Fruit fly (Drosophila melanogaster) whole organism, embryonic: ENCODE data around the gene holn1.

Experiments
- ATbp ChIP-seq: fragments of 200-800 bp; sonication (Bioruptor generic); optimal IDR thresholded peaks from 2 replicates; lab custom pipeline; 2017; ENCODE audit warnings: missing biosample characterization, mild to moderate bottlenecking, missing genetic modification characterization, missing genetic modification reagents
- Awh ChIP-seq: fragments of 200-800 bp; sonication (Bioruptor generic); IDR thresholded peaks from 2 replicates; pipeline ENCODE4, ENCODE4 v1.3.6; 2022; ENCODE audit warnings: missing biosample characterization, missing genetic modification characterization
- Bteb2 ChIP-seq: fragments of 200-800 bp; sonication (Bioruptor generic); optimal IDR thresholded peaks from 2 replicates; lab custom pipeline; 2016; ENCODE audit warnings: missing biosample characterization, missing genetic modification characterization
- CG10147 ChIP-seq: fragments of 200-800 bp; sonication (Bioruptor generic); optimal IDR thresholded peaks from 2 replicates; lab custom pipeline; 2019; ENCODE audit warnings: missing biosample characterization, mild to moderate bottlenecking, missing genetic modification characterization, moderate library complexity
- CG10431 ChIP-seq: fragments of 200-800 bp; sonication (Bioruptor generic); optimal IDR thresholded peaks from 3 replicates; lab custom pipeline; 2018; ENCODE audit warnings: missing biosample characterization, mild to moderate bottlenecking, missing genetic modification characterization
- CG11247 ChIP-seq: fragments of 200-800 bp; sonication (Bioruptor generic); IDR thresholded peaks from 2 replicates; pipeline ENCODE4 v1.3.6; 2022; ENCODE audit warnings: missing biosample characterization, missing genetic modification characterization
- CG11456 ChIP-seq: fragments of 200-800 bp; sonication (Bioruptor generic); IDR thresholded peaks from 3 replicates; pipeline ENCODE4 v1.3.6; 2022; ENCODE audit warnings: missing biosample characterization, missing genetic modification characterization
- CG12071 ChIP-seq: fragments of 200-800 bp; sonication (Bioruptor generic); optimal IDR thresholded peaks from 3 replicates; lab custom pipeline; 2018; ENCODE audit warnings: missing biosample characterization, mild to moderate bottlenecking, missing genetic modification characterization
- CG13424 ChIP-seq: fragments of 200-800 bp; sonication (Bioruptor generic); optimal IDR thresholded peaks from 2 replicates; lab custom pipeline; 2019; ENCODE audit warnings: missing biosample characterization, mild to moderate bottlenecking, missing genetic modification characterization, moderate library complexity
- CG14860 ChIP-seq: fragments of 200-800 bp; sonication (Bioruptor generic); IDR thresholded peaks from 3 replicates; pipeline ENCODE4 v1.3.6; 2022; ENCODE audit warnings: missing biosample characterization, missing genetic modification characterization; ENCODE audit not compliant: partially characterized antibody
- CG15269 ChIP-seq: fragments of 200-800 bp; sonication (Bioruptor generic); optimal IDR thresholded peaks from 2 replicates; lab custom pipeline; 2018; ENCODE audit warnings: missing biosample characterization, mild to moderate bottlenecking, missing genetic modification characterization, moderate library complexity
- CG15514 ChIP-seq: fragments of 200-800 bp; sonication (Bioruptor generic); optimal IDR thresholded peaks from 3 replicates; lab custom pipeline; 2017; ENCODE audit warnings: missing biosample characterization, missing genetic modification characterization, mild to moderate bottlenecking, moderate library complexity, missing genetic modification reagents
- CG15696 ChIP-seq: fragments of 200-800 bp; sonication (Bioruptor generic); optimal IDR thresholded peaks from 2 replicates; lab custom pipeline; 2019; ENCODE audit warnings: missing biosample characterization, mild to moderate bottlenecking, missing genetic modification characterization, moderate library complexity
- CG1603 ChIP-seq: fragments of 200-800 bp; sonication (Bioruptor generic); optimal IDR thresholded peaks from 2 replicates; lab custom pipeline; 2019; ENCODE audit warnings: missing biosample characterization, mild to moderate bottlenecking, missing genetic modification characterization, moderate library complexity
- CG16813 ChIP-seq: fragments of 200-800 bp; sonication (Bioruptor generic); IDR thresholded peaks from 3 replicates; pipeline ENCODE4 v1.3.6; 2022; ENCODE audit warnings: missing biosample characterization, missing genetic modification characterization; ENCODE audit not compliant: partially characterized antibody
- CG2116 ChIP-seq: fragments of 200-800 bp; sonication (Bioruptor generic); optimal IDR thresholded peaks from 3 replicates; lab custom pipeline; 2018; ENCODE audit warnings: missing biosample characterization, mild to moderate bottlenecking, missing genetic modification characterization
- CG3847 ChIP-seq: fragments of 200-800 bp; sonication (Bioruptor generic); IDR thresholded peaks from 2 replicates; pipeline ENCODE4 v1.3.6; 2022; ENCODE audit warnings: missing biosample characterization, missing genetic modification characterization
- CG4282 ChIP-seq: fragments of 200-800 bp; sonication (Bioruptor generic); optimal IDR thresholded peaks from 2 replicates; lab custom pipeline; 2016; ENCODE audit warnings: missing biosample characterization, missing genetic modification characterization
- CG5245 ChIP-seq: fragments of 200-800 bp; sonication (Bioruptor generic); optimal IDR thresholded peaks from 3 replicates; lab custom pipeline; 2016; ENCODE audit warnings: missing biosample characterization, missing genetic modification characterization
- CG6254 ChIP-seq: fragments of 200-800 bp; sonication (Bioruptor generic); optimal IDR thresholded peaks from 3 replicates; lab custom pipeline; 2017; ENCODE audit warnings: mild to moderate bottlenecking, missing biosample characterization, missing genetic modification reagents, missing genetic modification characterization
- CG7271 ChIP-seq: fragments of 200-800 bp; sonication (Bioruptor generic); optimal IDR thresholded peaks from 2 replicates; lab custom pipeline; 2018; ENCODE audit warnings: missing biosample characterization, mild to moderate bottlenecking, missing genetic modification characterization, moderate library complexity
- CG8388 ChIP-seq: fragments of 200-800 bp; sonication (Bioruptor generic); optimal IDR thresholded peaks from 2 replicates; lab custom pipeline; 2019; ENCODE audit warnings: missing biosample characterization, mild to moderate bottlenecking, missing genetic modification characterization, moderate library complexity
- Ets97D ChIP-seq: fragments of 200-800 bp; sonication (Bioruptor generic); optimal IDR thresholded peaks from 3 replicates; lab custom pipeline; 2016; ENCODE audit warnings: missing biosample characterization, missing genetic modification characterization
- Mrtf ChIP-seq: fragments of 200-800 bp; sonication (Bioruptor generic); IDR thresholded peaks from 3 replicates; pipeline ENCODE4 v1.3.6; 2022; ENCODE audit warnings: missing biosample characterization, missing genetic modification characterization
- Nf-YA ChIP-seq: fragments of 200-800 bp; sonication (Bioruptor generic); IDR thresholded peaks from 2 replicates; pipeline ENCODE4 v1.3.6; 2022; ENCODE audit warnings: missing biosample characterization, missing genetic modification characterization
- Nf-YB ChIP-seq: fragments of 200-800 bp; sonication (Bioruptor generic); optimal IDR thresholded peaks from 3 replicates; lab custom pipeline; 2019; ENCODE audit warnings: missing biosample characterization, mild to moderate bottlenecking, missing genetic modification characterization, moderate library complexity
- Oli ChIP-seq: fragments of 200-800 bp; sonication (Bioruptor generic); optimal IDR thresholded peaks from 2 replicates; lab custom pipeline; 2018; ENCODE audit warnings: missing biosample characterization, mild to moderate bottlenecking, missing genetic modification characterization, moderate library complexity
- Opbp ChIP-seq: fragments of 200-800 bp; sonication (Bioruptor generic); IDR thresholded peaks from 3 replicates; pipeline ENCODE4 v1.3.6; 2022; ENCODE audit warnings: missing biosample characterization, missing genetic modification characterization; ENCODE audit not compliant: partially characterized antibody
- Sin3A ChIP-seq: fragments of >200 bp; optimal IDR thresholded peaks from 2 replicates; lab custom pipeline; 2018
- Six4 ChIP-seq: fragments of 200-800 bp; sonication (Bioruptor generic); optimal IDR thresholded peaks from 2 replicates; lab custom pipeline; 2016; ENCODE audit warnings: missing biosample characterization, missing genetic modification characterization
- Sox102F ChIP-seq: fragments of 200-800 bp; sonication (Bioruptor generic); optimal IDR thresholded peaks from 2 replicates; lab custom pipeline; 2018; ENCODE audit warnings: missing biosample characterization, mild to moderate bottlenecking, missing genetic modification characterization, moderate library complexity
- Spps ChIP-seq: fragments of 200-800 bp; sonication (Bioruptor generic); optimal IDR thresholded peaks from 2 replicates; lab custom pipeline; 2018; ENCODE audit warnings: missing biosample characterization, mild to moderate bottlenecking, missing genetic modification characterization
- Vsx1 ChIP-seq: fragments of 200-800 bp; sonication (Bioruptor generic); optimal IDR thresholded peaks from 2 replicates; lab custom pipeline; 2017; ENCODE audit warnings: missing biosample characterization, mild to moderate bottlenecking, missing genetic modification characterization, missing genetic modification reagents
- Xbp1 ChIP-seq: fragments of 200-800 bp; sonication (Bioruptor generic); optimal IDR thresholded peaks from 3 replicates; lab custom pipeline; 2016; ENCODE audit warnings: missing biosample characterization, mild to moderate bottlenecking, missing genetic modification characterization
- ap ChIP-seq: fragments of 200-800 bp; sonication (Bioruptor generic); IDR thresholded peaks from 2 replicates; pipeline ENCODE4 v1.3.6; 2022; ENCODE audit warnings: missing biosample characterization, missing genetic modification characterization
- cas ChIP-seq: fragments of 200-800 bp; sonication (Bioruptor generic); IDR thresholded peaks from 2 replicates; pipeline ENCODE4 v1.3.6; 2022; ENCODE audit warnings: missing biosample characterization, missing genetic modification characterization
- crc ChIP-seq: fragments of 200-800 bp; sonication (Bioruptor generic); optimal IDR thresholded peaks from 2 replicates; lab custom pipeline; 2016; ENCODE audit warnings: missing biosample characterization, missing genetic modification characterization
- croc ChIP-seq: fragments of 200-800 bp; sonication (Bioruptor generic); conservative IDR thresholded peaks from 3 replicates; pipeline ENCODE4 v1.3.6; 2022; ENCODE audit warnings: missing biosample characterization, missing genetic modification characterization
- crp ChIP-seq, 2 experiments: fragments of 200-800 bp; sonication (Bioruptor generic); optimal IDR thresholded peaks; 2 replicates in 1 of 2; 3 replicates in 1 of 2; lab custom pipeline; 2017; ENCODE audit warnings: missing biosample characterization in 2 of 2, missing genetic modification characterization in 2 of 2, mild to moderate bottlenecking in 1 of 2, moderate library complexity in 1 of 2
- h ChIP-seq: fragments of >200 bp; optimal IDR thresholded peaks from 2 replicates; lab custom pipeline; 2017
- her ChIP-seq: fragments of 200-800 bp; sonication (Bioruptor generic); optimal IDR thresholded peaks from 2 replicates; lab custom pipeline; 2016; ENCODE audit warnings: missing biosample characterization, missing genetic modification characterization
- lbe ChIP-seq: fragments of 200-800 bp; sonication (Bioruptor generic); optimal IDR thresholded peaks from 2 replicates; lab custom pipeline; 2016; ENCODE audit warnings: missing biosample characterization, mild to moderate bottlenecking, missing genetic modification characterization
- luna ChIP-seq: fragments of 200-800 bp; sonication (Bioruptor generic); optimal IDR thresholded peaks from 2 replicates; lab custom pipeline; 2016; ENCODE audit warnings: missing biosample characterization, missing genetic modification characterization
- oc ChIP-seq: fragments of 200-800 bp; sonication (Bioruptor generic); optimal IDR thresholded peaks from 2 replicates; lab custom pipeline; 2018; ENCODE audit warnings: missing biosample characterization, mild to moderate bottlenecking, missing genetic modification characterization, moderate library complexity
- pros ChIP-seq: fragments of 200-800 bp; sonication (Bioruptor generic); optimal IDR thresholded peaks from 3 replicates; lab custom pipeline; 2019; ENCODE audit warnings: missing biosample characterization, mild to moderate bottlenecking, missing genetic modification characterization, moderate library complexity
- schlank ChIP-seq: fragments of 200-800 bp; sonication (Bioruptor generic); optimal IDR thresholded peaks from 2 replicates; lab custom pipeline; 2018; ENCODE audit warnings: missing biosample characterization, mild to moderate bottlenecking, missing genetic modification characterization
- sim ChIP-seq: fragments of 200-800 bp; sonication (Bioruptor generic); IDR thresholded peaks from 2 replicates; pipeline ENCODE4 v1.3.6; 2022; ENCODE audit warnings: missing biosample characterization, missing genetic modification characterization
- sima ChIP-seq: fragments of 200-800 bp; sonication (Bioruptor generic); optimal IDR thresholded peaks from 2 replicates; lab custom pipeline; 2016; ENCODE audit warnings: missing biosample characterization, missing genetic modification characterization
- sug ChIP-seq: fragments of 200-800 bp; optimal IDR thresholded peaks from 2 replicates; lab custom pipeline; 2019; ENCODE audit warnings: missing biosample characterization, mild to moderate bottlenecking, missing genetic modification characterization, moderate library complexity
- ttk ChIP-seq: fragments of 200-800 bp; sonication (Bioruptor generic); IDR thresholded peaks from 2 replicates; pipeline ENCODE4 v2.1.2; 2022; ENCODE audit warnings: missing biosample characterization, missing genetic modification characterization
- zen2 ChIP-seq: fragments of 200-800 bp; sonication (Bioruptor generic); IDR thresholded peaks from 3 replicates; pipeline ENCODE4 v1.3.6; 2022; ENCODE audit warnings: missing biosample characterization, missing genetic modification characterization; ENCODE audit not compliant: partially characterized antibody

The holn1 gene

DNA sequence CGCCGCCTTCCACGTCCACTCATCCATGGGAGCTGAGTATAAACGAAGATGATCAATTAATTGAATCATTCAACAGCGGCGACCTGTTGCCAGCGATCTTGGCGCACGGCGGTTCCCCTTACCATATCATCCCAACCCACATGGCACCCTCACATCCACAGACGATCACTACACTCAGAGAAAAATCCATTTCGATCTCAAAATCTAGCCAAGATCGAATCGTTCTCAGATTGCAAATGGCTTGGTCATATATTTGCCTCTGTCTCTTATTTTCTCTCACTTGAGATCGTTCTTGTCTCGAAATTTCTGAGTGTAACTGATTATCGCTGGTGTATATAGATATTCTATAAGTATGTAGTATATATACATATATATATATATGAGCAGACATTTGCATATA is 32.6 kb downstream of the holn1 start (continued):
- TF ChIP-seq Sox102F (peak; percentile 65), CG5245 (GFP tag; lab: Kevin White, UChicago) (peak; percentile 44), her (GFP tag; lab: Kevin White, UChicago) (peak; percentile 18), Nf-YB (GFP tag; lab: Kevin White, UChicago) (no peak), h (lab: Kevin White, UChicago) (no peak), crc (GFP tag; lab: Kevin White, UChicago) (no peak), CG2116 (GFP tag; lab: Kevin White, UChicago) (no peak), croc (0 out of 3 replicates have a peak, but pooled peaks have one; percentile 14), schlank (tag; lab: Kevin White, UChicago) (peak; percentile 26), CG15696 (tag; lab: Kevin White, UChicago) (no peak), CG12071 (GFP tag; lab: Kevin White, UChicago) (peak; percentile 50), CG3847 (GFP tag; lab: Robert Waterston, UW) (peak; percentile 56), CG6254 (GFP tag; lab: Kevin White, UChicago) (peak; percentile 40), sug (tag; lab: Kevin White, UChicago) (peak; percentile 26), lbe (no peak), CG15514 (GFP tag; lab: Kevin White, UChicago) (peak; percentile 60), Opbp (no peak), CG11456 (GFP tag; lab: Robert Waterston, UW) (peak; percentile 81), CG10147 (GFP tag; lab: Kevin White, UChicago) (peak; percentile 41), Six4 (GFP tag; lab: Kevin White, UChicago) (peak; percentile 18), CG8388 (peak; percentile 25), CG1603 (tag; lab: Kevin White, UChicago) (peak; percentile 62), Xbp1 (GFP tag; lab: Kevin White, UChicago) (peak; percentile 61), CG7271 (no peak), CG13424 (tag; lab: Kevin White, UChicago) (peak; percentile 67), CG4282 (GFP tag; lab: Kevin White, UChicago) (no peak), Mrtf (GFP tag; lab: Robert Waterston, UW) (peak; percentile 70), ATbp (GFP tag; lab: Kevin White, UChicago) (peak; percentile 49), pros (GFP tag; lab: Kevin White, UChicago) (no peak), luna (no peak), crp (GFP tag; optimal IDR thresholded peaks at IDR 0.05; lab: Kevin White, UChicago) (no peak), CG14860 (GFP tag; lab: Robert Waterston, UW) (no peak), Ets97D (peak; percentile 1), Awh (GFP tag; lab: Robert Waterston, UW) (peak; percentile 58), sima (GFP tag; lab: Kevin White, UChicago) (no peak), Nf-YA (0 out of 2 replicates have a peak, but pooled peaks have one; percentile 9), Bteb2 (GFP tag; lab: Kevin White, UChicago) (no peak), Spps (no peak), CG16813 (GFP tag; lab: Robert Waterston, UW) (no peak), ap (GFP tag; lab: Robert Waterston, UW) (no peak), Sin3A (lab: Kevin White, UChicago) (no peak), sim (GFP tag; lab: Robert Waterston, UW) (no peak), Vsx1 (GFP tag; lab: Kevin White, UChicago) (peak; percentile 13), oc (peak; percentile 50), Oli (tag; lab: Kevin White, UChicago) (peak; percentile 54), ttk (peak; percentile 51), CG11247 (peak; percentile 55; the same call in 1 of the 2 replicates), zen2 (GFP tag; lab: Robert Waterston, UW) (no peak), cas (no peak), CG15269 (tag; lab: Kevin White, UChicago) (peak; percentile 72), CG10431 (GFP tag; lab: Kevin White, UChicago) (no peak)
